Worm (Caenorhabditis elegans): ENCODE data around the gene fbxa-141.

Gene fbxa-141

DNA sequence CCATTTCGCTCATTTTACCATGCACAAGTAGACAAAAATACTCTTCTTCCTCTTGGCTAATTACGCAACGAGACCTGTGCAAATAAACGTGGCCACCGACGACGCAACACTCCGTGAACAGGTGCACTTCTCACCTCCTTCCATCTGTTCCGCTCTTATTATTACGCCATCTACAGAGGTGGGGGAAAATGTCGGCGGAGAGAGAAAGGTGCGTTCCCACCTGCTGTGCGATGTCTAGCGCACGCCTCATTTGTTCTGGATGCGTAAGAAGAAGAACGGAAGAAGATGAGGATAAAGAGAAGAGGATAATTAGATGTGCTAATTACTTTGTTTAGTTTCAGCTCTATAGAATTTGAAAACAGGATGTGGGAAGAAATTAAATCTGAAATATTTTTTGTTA, 26.2 kb downstream of the fbxa-141 start:
- TF ChIP-seq mbf-1 (tag; optimal IDR thresholded peaks at IDR 0.05) (no peak), skn-1 (tag; optimal IDR thresholded peaks at IDR 0.05) (no peak), zag-1 (tag; optimal IDR thresholded peaks at IDR 0.05) (no peak), snpc-4 (tag; optimal IDR thresholded peaks at IDR 0.05) (no peak), sma-9 (GFP tag; optimal IDR thresholded peaks at IDR 0.05) (no peak), sma-9 (tag; optimal IDR thresholded peaks at IDR 0.05) (no peak), elt-1 (tag; optimal IDR thresholded peaks at IDR 0.05) (no peak), egl-27 (tag; optimal IDR thresholded peaks at IDR 0.05) (no peak), lin-13 (GFP tag; optimal IDR thresholded peaks at IDR 0.05) (no peak), peb-1 (tag; optimal IDR thresholded peaks at IDR 0.05) (no peak), Y55F3AM.14 (GFP tag; optimal IDR thresholded peaks at IDR 0.05) (no peak), ceh-16 (tag; optimal IDR thresholded peaks at IDR 0.05) (no peak), crh-2 (tag; optimal IDR thresholded peaks at IDR 0.05) (no peak), C34F6.9 (tag; optimal IDR thresholded peaks at IDR 0.05) (no peak), blmp-1 (tag; optimal IDR thresholded peaks at IDR 0.05; ENCODE audit: insufficient read depth) (no peak), nhr-77 (tag; optimal IDR thresholded peaks at IDR 0.05) (no peak), ztf-11 (tag; optimal IDR thresholded peaks at IDR 0.05) (no peak), nhr-237 (tag; optimal IDR thresholded peaks at IDR 0.05) (no peak), lsy-2 (tag; optimal IDR thresholded peaks at IDR 0.05) (no peak), alr-1 (tag; optimal IDR thresholded peaks at IDR 0.05) (no peak), ztf-1 (GFP tag; conservative IDR thresholded peaks at IDR 0.05) (no peak)

DNA sequence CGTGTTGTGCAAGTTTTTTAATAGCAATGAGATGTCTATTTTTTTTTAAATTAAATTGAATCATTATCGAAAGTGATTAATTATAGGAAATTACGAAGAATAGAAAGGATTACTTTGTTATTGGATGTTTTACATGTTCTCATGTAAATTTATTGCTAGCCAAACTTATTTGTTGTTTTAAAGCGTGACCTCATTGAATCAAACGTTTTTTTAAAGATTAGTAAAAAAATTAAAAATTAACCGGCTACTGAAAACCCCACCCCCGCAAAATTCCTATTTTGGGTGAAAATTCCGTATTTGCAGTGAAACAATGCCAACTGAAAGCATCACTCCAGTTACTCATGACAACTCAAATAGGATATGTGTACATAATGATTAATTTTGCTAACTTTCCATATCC, 27.9 kb downstream of the fbxa-141 start, which contains the start of gene M163.8:
Gene M163.8, plus strand, starts transcription at position 301 of the 400 bp plus-strand sequence.
- TF ChIP-seq nhr-6 (tag; optimal IDR thresholded peaks at IDR 0.05) (no peak), nhr-25 (tag; optimal IDR thresholded peaks at IDR 0.05) (no peak), nhr-23 (tag; optimal IDR thresholded peaks at IDR 0.05) (no peak), nhr-12 (tag; optimal IDR thresholded peaks at IDR 0.05) (no peak), ztf-11 (tag; optimal IDR thresholded peaks at IDR 0.05) (no peak), snpc-4 (tag; optimal IDR thresholded peaks at IDR 0.05) (no peak), egl-27 (tag; optimal IDR thresholded peaks at IDR 0.05) (no peak), lin-13 (GFP tag; optimal IDR thresholded peaks at IDR 0.05) (no peak), nhr-129 (tag; optimal IDR thresholded peaks at IDR 0.05) (no peak), elt-1 (tag; optimal IDR thresholded peaks at IDR 0.05) (no peak), nhr-10 (tag; optimal IDR thresholded peaks at IDR 0.05) (no peak), nhr-21 (tag; optimal IDR thresholded peaks at IDR 0.05) (no peak), nhr-11 (tag; optimal IDR thresholded peaks at IDR 0.05) (no peak), unc-39 (tag; optimal IDR thresholded peaks at IDR 0.05) (no peak), ztf-1 (GFP tag; conservative IDR thresholded peaks at IDR 0.05) (no peak), lsy-2 (tag; optimal IDR thresholded peaks at IDR 0.05) (no peak), sma-9 (GFP tag; optimal IDR thresholded peaks at IDR 0.05) (no peak), sma-9 (tag; optimal IDR thresholded peaks at IDR 0.05) (no peak), aly-2 (tag; optimal IDR thresholded peaks at IDR 0.05) (no peak), sem-4 (tag; optimal IDR thresholded peaks at IDR 0.05) (no peak)

ce11 chrX:14481637-14482036, 31.1 kb downstream of the fbxa-141 start:
- TF ChIP-seq snpc-4 (tag; optimal IDR thresholded peaks at IDR 0.05), result peak; percentile 70
- TF ChIP-seq ztf-4 (tag; optimal IDR thresholded peaks at IDR 0.05), result no peak

DNA sequence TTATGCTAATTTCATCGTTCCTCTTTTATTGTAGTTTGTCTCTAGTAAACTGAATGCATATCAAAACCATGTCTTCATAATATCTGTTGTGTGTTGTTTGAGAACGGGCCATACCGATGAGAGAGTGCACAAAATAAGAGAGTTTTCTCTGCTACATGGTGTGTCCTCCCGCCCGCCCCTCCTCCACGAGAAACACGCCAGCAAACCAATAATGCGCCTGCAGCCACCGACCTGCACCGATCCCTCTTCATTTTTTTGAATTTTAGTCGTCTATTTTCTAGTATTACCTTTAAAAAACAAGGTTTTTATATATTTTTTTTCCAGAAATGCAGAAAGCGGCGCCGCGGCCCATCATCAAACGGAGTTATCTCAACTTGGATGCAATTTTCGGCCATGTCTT, 32.5 kb downstream of the fbxa-141 start, which contains the start of gene gfi-3:
Gene gfi-3, plus strand, starts transcription at position 325 of the 400 bp plus-strand sequence.
- peak; percentile 89 for TF ChIP-seq snpc-4 (tag; optimal IDR thresholded peaks at IDR 0.05)
- no peak for TF ChIP-seq nhr-237 (tag; optimal IDR thresholded peaks at IDR 0.05)
- TF ChIP-seq crh-2 (tag; optimal IDR thresholded peaks at IDR 0.05), result peak; percentile 85
- no peak for TF ChIP-seq nhr-12 (tag; optimal IDR thresholded peaks at IDR 0.05)
- TF ChIP-seq ztf-1 (GFP tag; conservative IDR thresholded peaks at IDR 0.05), result no peak
- peak; percentile 84 for TF ChIP-seq lin-11 (tag; optimal IDR thresholded peaks at IDR 0.05)
- TF ChIP-seq aly-2 (tag; optimal IDR thresholded peaks at IDR 0.05), result no peak
- TF ChIP-seq sem-4 (tag; optimal IDR thresholded peaks at IDR 0.05), result peak; percentile 59
- TF ChIP-seq lin-13 (GFP tag; optimal IDR thresholded peaks at IDR 0.05), result peak; percentile 89
- TF ChIP-seq elt-1 (tag; optimal IDR thresholded peaks at IDR 0.05), result no peak
- TF ChIP-seq dmd-4 (tag; optimal IDR thresholded peaks at IDR 0.05), result no peak
- TF ChIP-seq lin-39 (tag; optimal IDR thresholded peaks at IDR 0.05), result no peak
- no peak for TF ChIP-seq nhr-77 (tag; optimal IDR thresholded peaks at IDR 0.05)
- TF ChIP-seq unc-39 (tag; optimal IDR thresholded peaks at IDR 0.05), result no peak
- TF ChIP-seq nhr-21 (tag; optimal IDR thresholded peaks at IDR 0.05), result peak; percentile 80
- TF ChIP-seq lsy-2 (tag; optimal IDR thresholded peaks at IDR 0.05), result peak; percentile 58 to 84
- peak; percentile 82 for TF ChIP-seq mab-5 (tag; optimal IDR thresholded peaks at IDR 0.05)
- peak; percentile 79 for TF ChIP-seq unc-55 (GFP tag; optimal IDR thresholded peaks at IDR 0.05)
- TF ChIP-seq nhr-25 (tag; optimal IDR thresholded peaks at IDR 0.05), result peak; percentile 82
- TF ChIP-seq peb-1 (tag; optimal IDR thresholded peaks at IDR 0.05), result no peak
- TF ChIP-seq Y55F3AM.14 (GFP tag; optimal IDR thresholded peaks at IDR 0.05), result peak; percentile 8
- TF ChIP-seq ZK546.5 (tag; optimal IDR thresholded peaks at IDR 0.05), result no peak
- TF ChIP-seq C34F6.9 (tag; optimal IDR thresholded peaks at IDR 0.05), result peak; percentile 62
- no peak for TF ChIP-seq elt-3 (tag; optimal IDR thresholded peaks at IDR 0.05)
- TF ChIP-seq nhr-23 (tag; optimal IDR thresholded peaks at IDR 0.05), result no peak
- no peak for TF ChIP-seq nhr-11 (tag; optimal IDR thresholded peaks at IDR 0.05)
- peak; percentile 73 for TF ChIP-seq fos-1 (tag; optimal IDR thresholded peaks at IDR 0.05)
- no peak for TF ChIP-seq unc-62 (GFP tag; optimal IDR thresholded peaks at IDR 0.05)
- TF ChIP-seq ceh-16 (tag; optimal IDR thresholded peaks at IDR 0.05), result peak; percentile 69
- TF ChIP-seq R02D3.7 (tag; optimal IDR thresholded peaks at IDR 0.05), result no peak
- peak; percentile 48 for TF ChIP-seq nhr-6 (tag; optimal IDR thresholded peaks at IDR 0.05)
- no peak for TF ChIP-seq nhr-10 (tag; optimal IDR thresholded peaks at IDR 0.05)
- no peak for TF ChIP-seq ama-1 (optimal IDR thresholded peaks at IDR 0.05)
- peak; percentile 89 for TF ChIP-seq F13H6.1 (tag; optimal IDR thresholded peaks at IDR 0.05)
- peak; percentile 13 for TF ChIP-seq zag-1 (tag; optimal IDR thresholded peaks at IDR 0.05)
- peak; percentile 80 for TF ChIP-seq nhr-129 (tag; optimal IDR thresholded peaks at IDR 0.05)

Measured in whole organism, L2 larva.